Worm (Caenorhabditis elegans) whole organism, L1 larva: ENCODE results near the gene fshr-1.
A peak's percentile ranks its signal among the peaks of the same experiment; 100 is the strongest.

Experiments
- C04F5.9 ChIP-seq: sonication (generic microtip); optimal IDR thresholded peaks from 2 replicates; lab custom pipeline; 2016; ENCODE audit warnings: missing genetic modification characterization, missing compliant biosample characterization
- F16B12.6 ChIP-seq: fragments of 150-350 bp; optimal IDR thresholded peaks from 2 replicates; lab custom pipeline; 2014; ENCODE audit warnings: missing biosample characterization, missing genetic modification characterization
- aha-1 ChIP-seq: fragments of 150-350 bp; optimal IDR thresholded peaks from 2 replicates; lab custom pipeline; 2014; ENCODE audit warnings: missing biosample characterization, missing genetic modification characterization
- blmp-1 ChIP-seq: fragments of 150-350 bp; optimal IDR thresholded peaks from 2 replicates; lab custom pipeline; 2014; ENCODE audit warnings: missing biosample characterization, missing genetic modification characterization
- ceh-82 ChIP-seq, 3 experiments: fragments of 150-350 bp in 1 of 3; sonication (generic microtip) in 2 of 3; optimal IDR thresholded peaks; 2 replicates each; lab custom pipeline; 2014 to 2017; ENCODE audit warnings: missing biosample characterization in 3 of 3, missing genetic modification characterization in 3 of 3
- ceh-90 ChIP-seq: sonication (generic microtip); optimal IDR thresholded peaks from 2 replicates; lab custom pipeline; 2016; ENCODE audit warnings: missing genetic modification characterization, missing compliant biosample characterization
- ces-1 ChIP-seq: fragments of 150-350 bp; optimal IDR thresholded peaks from 2 replicates; lab custom pipeline; 2014; ENCODE audit warnings: missing biosample characterization, missing genetic modification reagents, missing genetic modification characterization
- efl-1 ChIP-seq, 4 experiments: fragments of 150-350 bp; optimal IDR thresholded peaks in 3 of 4; peaks in 1 of 4; 1 replicate in 1 of 4; 2 replicates in 3 of 4; lab custom pipeline; 2014; ENCODE audit warnings: missing biosample characterization in 2 of 4, missing genetic modification characterization in 2 of 4, missing genetic modification reagents in 2 of 4
- efl-3 ChIP-seq: fragments of 200-800 bp; sonication (Bioruptor generic); optimal IDR thresholded peaks from 2 replicates; lab custom pipeline; 2018; ENCODE audit warnings: mild to moderate bottlenecking, missing genetic modification characterization, missing compliant biosample characterization
- egl-13 ChIP-seq: sonication (generic microtip); optimal IDR thresholded peaks from 2 replicates; lab custom pipeline; 2016; ENCODE audit warnings: missing genotype, missing genetic modification reagents, missing genetic modification characterization, missing compliant biosample characterization
- elt-2 ChIP-seq: sonication (generic microtip); optimal IDR thresholded peaks from 2 replicates; lab custom pipeline; 2016; ENCODE audit warnings: missing genetic modification characterization, mild to moderate bottlenecking, inconsistent platforms, missing compliant biosample characterization, missing genetic modification reagents
- fkh-4 ChIP-seq: sonication (generic microtip); optimal IDR thresholded peaks from 2 replicates; lab custom pipeline; 2016; ENCODE audit warnings: missing compliant biosample characterization, missing genetic modification characterization, borderline replicate concordance
- fkh-8 ChIP-seq: sonication (generic microtip); optimal IDR thresholded peaks from 2 replicates; lab custom pipeline; 2016; ENCODE audit warnings: mild to moderate bottlenecking, missing genetic modification characterization, missing compliant biosample characterization
- fos-1 ChIP-seq: fragments of 150-350 bp; optimal IDR thresholded peaks from 2 replicates; lab custom pipeline; 2014; ENCODE audit warnings: missing biosample characterization, missing genetic modification characterization
- hlh-4 ChIP-seq: sonication (generic microtip); optimal IDR thresholded peaks from 2 replicates; lab custom pipeline; 2016; ENCODE audit warnings: mild to moderate bottlenecking, missing genetic modification characterization, missing compliant biosample characterization
- jun-1 ChIP-seq: fragments of 150-350 bp; optimal IDR thresholded peaks from 2 replicates; lab custom pipeline; 2014; ENCODE audit warnings: missing biosample characterization, missing genetic modification reagents, missing genetic modification characterization
- lin-13 ChIP-seq: fragments of 150-350 bp; optimal IDR thresholded peaks from 2 replicates; lab custom pipeline; 2014; ENCODE audit warnings: missing biosample characterization, missing genetic modification reagents, missing genetic modification characterization
- lsy-2 ChIP-seq, 2 experiments: fragments of 150-350 bp; optimal IDR thresholded peaks; 2 replicates each; lab custom pipeline; 2014; ENCODE audit warnings: missing biosample characterization in 2 of 2, missing genetic modification characterization in 2 of 2
- mep-1 ChIP-seq: fragments of 150-350 bp; optimal IDR thresholded peaks from 2 replicates; lab custom pipeline; 2014; ENCODE audit warnings: missing biosample characterization, missing genetic modification characterization
- nhr-20 ChIP-seq: sonication (generic microtip); optimal IDR thresholded peaks from 2 replicates; lab custom pipeline; 2016; ENCODE audit warnings: mild to moderate bottlenecking, missing genetic modification characterization, missing compliant biosample characterization
- nhr-237 ChIP-seq: fragments of 150-350 bp; optimal IDR thresholded peaks from 2 replicates; lab custom pipeline; 2014; ENCODE audit warnings: missing biosample characterization, missing genetic modification characterization
- nhr-47 ChIP-seq: sonication (generic microtip); optimal IDR thresholded peaks from 2 replicates; lab custom pipeline; 2016; ENCODE audit warnings: mild to moderate bottlenecking, missing genetic modification characterization, moderate library complexity, missing compliant biosample characterization
- nhr-71 ChIP-seq: sonication (generic microtip); optimal IDR thresholded peaks from 2 replicates; lab custom pipeline; 2016; ENCODE audit warnings: mild to moderate bottlenecking, missing genetic modification characterization, moderate library complexity, missing compliant biosample characterization
- nhr-76 ChIP-seq: sonication (generic microtip); optimal IDR thresholded peaks from 2 replicates; lab custom pipeline; 2017; ENCODE audit warnings: missing biosample characterization, missing genetic modification characterization
- nhr-90 ChIP-seq: sonication (generic microtip); optimal IDR thresholded peaks from 2 replicates; lab custom pipeline; 2016; ENCODE audit warnings: mild to moderate bottlenecking, missing genetic modification characterization, missing compliant biosample characterization; ENCODE audit not compliant: poor library complexity
- pqm-1 ChIP-seq: sonication (generic microtip); optimal IDR thresholded peaks from 3 replicates; lab custom pipeline; 2017; ENCODE audit warnings: missing biosample characterization, missing genetic modification characterization
- snpc-4 ChIP-seq: fragments of 150-350 bp; optimal IDR thresholded peaks from 2 replicates; lab custom pipeline; 2014; ENCODE audit warnings: missing biosample characterization, missing genetic modification characterization
- tbx-2 ChIP-seq: sonication (generic microtip); optimal IDR thresholded peaks from 2 replicates; lab custom pipeline; 2016; ENCODE audit warnings: missing genetic modification characterization, missing compliant biosample characterization
- tlp-1 ChIP-seq: fragments of 150-350 bp; optimal IDR thresholded peaks from 2 replicates; lab custom pipeline; 2014; ENCODE audit warnings: missing biosample characterization, missing genetic modification characterization
- vab-15 ChIP-seq: sonication (generic microtip); optimal IDR thresholded peaks from 2 replicates; lab custom pipeline; 2017; ENCODE audit warnings: missing genotype, mild to moderate bottlenecking, missing genetic modification characterization, missing compliant biosample characterization
- xbp-1 ChIP-seq: sonication (generic microtip); optimal IDR thresholded peaks from 2 replicates; lab custom pipeline; 2016; ENCODE audit warnings: missing genetic modification characterization, missing compliant biosample characterization
- zip-4 ChIP-seq: fragments of 200-800 bp; sonication (Bioruptor generic); optimal IDR thresholded peaks from 2 replicates; lab custom pipeline; 2018; ENCODE audit warnings: mild to moderate bottlenecking, missing genetic modification characterization, moderate library complexity, missing compliant biosample characterization

fshr-1 gene

ce11 chrV:9921288-9921687, 31.7 kb downstream of the fshr-1 start, which contains the start of gene ceh-75:
ceh-75 (plus strand) TSS chrV:9921337.
- TF ChIP-seq nhr-76: no peak
- TF ChIP-seq fkh-4: no peak
- TF ChIP-seq fos-1 (tag; lab: Kevin White, UChicago): no peak
- no peak for TF ChIP-seq egl-13 (tag; lab: Kevin White, UChicago)
- TF ChIP-seq ceh-90 (tag; lab: Kevin White, UChicago): no peak
- TF ChIP-seq lsy-2 (tag; optimal IDR thresholded peaks at IDR 0.05; lab: Kevin White, UChicago): no peak
- no peak for TF ChIP-seq xbp-1 (tag; lab: Kevin White, UChicago)
- TF ChIP-seq nhr-71 (tag; lab: Kevin White, UChicago): no peak
- no peak for TF ChIP-seq vab-15

ce11 chrV:9922481-9922880, 32.8 kb downstream of the fshr-1 start, which contains the start of gene C50H2.7:
C50H2.7 (plus strand) TSS chrV:9922781.
- TF ChIP-seq xbp-1 (tag; lab: Kevin White, UChicago) (no peak), aha-1 (tag; lab: Kevin White, UChicago) (no peak), efl-3 (no peak), nhr-20 (tag; lab: Kevin White, UChicago) (no peak), mep-1 (tag; lab: Kevin White, UChicago) (no peak), tbx-2 (tag; lab: Kevin White, UChicago) (no peak), nhr-237 (tag; lab: Kevin White, UChicago) (no peak)

- TF ChIP-seq elt-2 (tag; lab: Kevin White, UChicago) (peak; percentile 52), hlh-4 (tag; lab: Kevin White, UChicago) (no peak), pqm-1 (tag; lab: Kevin White, UChicago) (peak; percentile 1)
- TF ChIP-seq, all 84 proteins: peak for 2
These were observed 34.8 kb downstream of the fshr-1 start for ce11 chrV:9924389-9924788.

- no peak for TF ChIP-seq efl-1 (optimal IDR thresholded peaks at IDR 0.05; lab: Kevin White, UChicago)
- peak in 1 of 2 experiments; percentile 27 for TF ChIP-seq efl-1 (GFP tag; optimal IDR thresholded peaks at IDR 0.05 in 1 of 2; lab: Kevin White, UChicago)
- TF ChIP-seq pqm-1 (tag; lab: Kevin White, UChicago): peak; percentile 39
- no peak for TF ChIP-seq tlp-1
- peak; percentile 96 for TF ChIP-seq elt-2 (tag; lab: Kevin White, UChicago)
- peak; percentile 19 for TF ChIP-seq nhr-90 (tag; lab: Kevin White, UChicago)
- peak; percentile 2 for TF ChIP-seq nhr-71 (tag; lab: Kevin White, UChicago)
- TF ChIP-seq lsy-2 (tag; optimal IDR thresholded peaks at IDR 0.05; lab: Kevin White, UChicago): no peak
- TF ChIP-seq jun-1 (tag; lab: Kevin White, UChicago): peak; percentile 43
These were observed 36.0 kb downstream of the fshr-1 start for ce11 chrV:9925647-9926046.

- TF ChIP-seq zip-4 (no peak), F16B12.6 (tag; lab: Kevin White, UChicago) (no peak), C04F5.9 (tag; lab: Kevin White, UChicago) (no peak), efl-1 (optimal IDR thresholded peaks at IDR 0.05; lab: Kevin White, UChicago) (no peak), efl-1 (GFP tag; optimal IDR thresholded peaks at IDR 0.05 in 1 of 2; lab: Kevin White, UChicago) (no peak), ces-1 (GFP tag; lab: Kevin White, UChicago) (no peak), lin-13 (no peak), ceh-82 (tag; optimal IDR thresholded peaks at IDR 0.05; lab: Kevin White, UChicago) (no peak), snpc-4 (tag; lab: Kevin White, UChicago) (no peak), ceh-90 (tag; lab: Kevin White, UChicago) (no peak), nhr-76 (no peak), nhr-71 (tag; lab: Kevin White, UChicago) (no peak), fkh-8 (no peak), nhr-47 (tag; lab: Kevin White, UChicago) (no peak), blmp-1 (no peak)
These were observed 36.6 kb downstream of the fshr-1 start, which contains the start of gene C50H2.13 for ce11 chrV:9926240-9926639. C50H2.13 (plus strand) TSS chrV:9926540.
